Fruit fly (Drosophila melanogaster): ENCODE results near the gene CG8360.

Gene CG8360

DNA sequence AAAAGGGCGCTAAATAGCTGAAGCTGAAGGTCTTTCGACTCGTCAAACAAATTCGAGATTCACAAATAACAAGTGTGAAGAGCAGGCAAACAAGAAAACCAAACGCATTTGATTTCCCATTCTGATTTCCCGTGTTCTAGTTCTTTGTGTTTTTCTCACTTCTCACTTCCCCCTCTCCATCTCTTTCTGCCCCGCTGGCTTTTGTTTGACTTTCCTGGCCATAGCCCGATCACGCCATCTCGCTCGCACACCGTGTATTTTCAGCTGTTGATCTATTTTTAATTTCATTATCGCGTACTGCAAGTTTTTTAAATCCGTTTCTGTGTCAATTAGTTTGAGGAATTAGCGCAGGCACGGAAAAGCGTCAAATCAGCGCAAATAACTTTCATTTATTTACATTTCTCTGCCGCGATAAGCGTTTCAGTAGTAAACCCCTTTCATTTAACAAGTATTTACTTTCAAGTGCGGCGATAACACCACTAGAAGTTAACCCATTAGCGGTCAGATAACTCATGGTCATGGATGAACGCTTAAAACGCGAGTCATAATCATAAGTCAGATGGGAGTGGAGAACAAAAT, 49.1 kb upstream of the CG8360 start (continued):
- TF ChIP-seq CG10654 (GFP tag; optimal IDR thresholded peaks at IDR 0.05) (no peak), D19B (GFP tag; optimal IDR thresholded peaks at IDR 0.05) (no peak), exex (tag; optimal IDR thresholded peaks at IDR 0.05) (peak; percentile 46), CG12769 (tag; optimal IDR thresholded peaks at IDR 0.05) (peak; percentile 70), CG7745 (tag; optimal IDR thresholded peaks at IDR 0.05) (peak; percentile 2), sd (tag; optimal IDR thresholded peaks at IDR 0.05) (peak; percentile 18), CG6854 (GFP tag; optimal IDR thresholded peaks at IDR 0.05) (no peak), vvl (GFP tag; IDR thresholded peaks at IDR 0.05) (no peak), CG30020 (tag; optimal IDR thresholded peaks at IDR 0.05) (no peak), CG34224 (GFP tag; IDR thresholded peaks at IDR 0.05; ENCODE audit: partially characterized antibody) (no peak), CG2199 (GFP tag; IDR thresholded peaks at IDR 0.05) (0 out of 3 replicates have a peak, but pooled peaks have one; percentile 8), Bgb (GFP tag; IDR thresholded peaks at IDR 0.05; ENCODE audit: partially characterized antibody) (no peak), chinmo (GFP tag; IDR thresholded peaks at IDR 0.05; ENCODE audit: partially characterized antibody) (0 out of 4 replicates have a peak, but pooled peaks have one; percentile 50), Vsx1 (GFP tag; optimal IDR thresholded peaks at IDR 0.05) (peak; percentile 33), trh (GFP tag; optimal IDR thresholded peaks at IDR 0.05) (no peak)

DNA sequence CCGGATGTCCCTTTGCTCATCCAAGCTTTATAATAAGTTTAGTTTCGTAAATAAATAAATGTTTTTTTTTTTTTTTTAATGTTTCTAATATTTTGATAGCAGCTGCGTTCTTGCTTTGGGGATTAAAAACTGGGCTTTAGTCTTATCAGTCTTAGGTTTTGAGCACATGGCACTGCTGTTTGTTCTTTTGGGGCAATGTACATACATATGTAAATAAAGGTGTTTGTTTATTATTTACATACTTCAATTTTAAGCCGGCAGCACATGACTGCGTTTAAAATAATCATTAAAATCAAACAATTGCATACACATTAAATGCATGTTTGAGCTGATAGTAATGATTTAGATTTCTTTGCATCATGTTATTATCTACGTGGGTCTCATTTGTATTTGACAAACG, 48.5 kb upstream of the CG8360 start:
- peak; percentile 89 for TF ChIP-seq CG10209 (GFP tag; optimal IDR thresholded peaks at IDR 0.05)
- peak; percentile 57; the same call in 1 of the 3 replicates for TF ChIP-seq ken (GFP tag; IDR thresholded peaks at IDR 0.05)
- TF ChIP-seq Atf3 (GFP tag; optimal IDR thresholded peaks at IDR 0.05), result peak; percentile 69
- TF ChIP-seq CrebB (tag; optimal IDR thresholded peaks at IDR 0.05), result peak; percentile 84
- no peak for TF ChIP-seq Sin3A (optimal IDR thresholded peaks at IDR 0.05)
- no peak for TF ChIP-seq CG6791 (GFP tag; IDR thresholded peaks at IDR 0.05; ENCODE audit: partially characterized antibody)
- peak; percentile 18 for TF ChIP-seq p53 (GFP tag; optimal IDR thresholded peaks at IDR 0.05)
- peak; percentile 54 for TF ChIP-seq Bteb2 (GFP tag; optimal IDR thresholded peaks at IDR 0.05)
- no peak for TF ChIP-seq mam (GFP tag; optimal IDR thresholded peaks at IDR 0.05)
- peak; percentile 76; the same call in 1 of the 2 replicates for TF ChIP-seq CG1024 (GFP tag; IDR thresholded peaks at IDR 0.05)
- TF ChIP-seq CG10462 (GFP tag; optimal IDR thresholded peaks at IDR 0.05), result peak; percentile 81
- TF ChIP-seq Asciz (GFP tag; optimal IDR thresholded peaks at IDR 0.05), result peak; percentile 97
- TF ChIP-seq slou (GFP tag; optimal IDR thresholded peaks at IDR 0.05), result peak; percentile 18
- TF ChIP-seq ewg (GFP tag; optimal IDR thresholded peaks at IDR 0.05), result peak; percentile 77
- TF ChIP-seq CG13894 (tag; optimal IDR thresholded peaks at IDR 0.05), result no peak
- no peak for TF ChIP-seq wor (GFP tag; IDR thresholded peaks at IDR 0.05)
- peak; percentile 3 for TF ChIP-seq vfl (GFP tag; optimal IDR thresholded peaks at IDR 0.05)
- no peak; the same call in 1 of the 2 replicates for TF ChIP-seq CG10366 (GFP tag; IDR thresholded peaks at IDR 0.05)
- TF ChIP-seq CG15696 (tag; optimal IDR thresholded peaks at IDR 0.05), result peak; percentile 92
- peak; percentile 57 for TF ChIP-seq Jarid2 (GFP tag; optimal IDR thresholded peaks at IDR 0.05)
- peak; percentile 57; the same call in 1 of the 2 replicates for TF ChIP-seq ranshi (GFP tag; IDR thresholded peaks at IDR 0.05)
- peak; percentile 63; the same call in 1 of the 2 replicates for TF ChIP-seq CG14014 (GFP tag; IDR thresholded peaks at IDR 0.05)
- peak; percentile 54 for TF ChIP-seq CG15514 (GFP tag; optimal IDR thresholded peaks at IDR 0.05)
- no peak for TF ChIP-seq hbn (GFP tag; IDR thresholded peaks at IDR 0.05; ENCODE audit: partially characterized antibody)
- peak; percentile 25 for TF ChIP-seq CG7786 (GFP tag; optimal IDR thresholded peaks at IDR 0.05)
- TF ChIP-seq Gug (GFP tag; IDR thresholded peaks at IDR 0.05), result no peak; the same call in 3 of the 4 replicates
- peak; percentile 72 for TF ChIP-seq CG17385 (GFP tag; optimal IDR thresholded peaks at IDR 0.05)
- TF ChIP-seq hth (optimal IDR thresholded peaks at IDR 0.05), result no peak
- TF ChIP-seq Camta (GFP tag; optimal IDR thresholded peaks at IDR 0.05), result peak; percentile 78
- TF ChIP-seq dmrt11E (tag; optimal IDR thresholded peaks at IDR 0.05), result peak; percentile 85
- peak; percentile 75 for TF ChIP-seq CG5180 (GFP tag; optimal IDR thresholded peaks at IDR 0.05)
- peak; percentile 77 for TF ChIP-seq NC2α (GFP tag; optimal IDR thresholded peaks at IDR 0.05)
- no peak for TF ChIP-seq zf30C (GFP tag; optimal IDR thresholded peaks at IDR 0.05)
- no peak for TF ChIP-seq gcm2 (GFP tag; optimal IDR thresholded peaks at IDR 0.05)
- no peak for TF ChIP-seq Optix (GFP tag; IDR thresholded peaks at IDR 0.05)
